Worm (Caenorhabditis elegans): Measurements from ENCODE around the gene R74.8.

The R74.8 gene

ce11 chrIII:4244285-4244684 is 38.2 kb downstream of the R74.8 start, which contains the start of gene zhit-2:
Gene zhit-2 (minus strand): TSS chrIII:4244385.
- TF ChIP-seq gei-8 (GFP tag; optimal IDR thresholded peaks at IDR 0.05) = no peak
- no peak for TF ChIP-seq ztf-7 (tag; optimal IDR thresholded peaks at IDR 0.05)
- TF ChIP-seq ceh-28 (tag; optimal IDR thresholded peaks at IDR 0.05) = no peak
- no peak for TF ChIP-seq zfp-3 (GFP tag; conservative IDR thresholded peaks at IDR 0.05)
- no peak for TF ChIP-seq pqm-1 (tag; optimal IDR thresholded peaks at IDR 0.05)
- TF ChIP-seq fkh-10 (GFP tag; optimal IDR thresholded peaks at IDR 0.05) = no peak
- TF ChIP-seq spr-3 (GFP tag; optimal IDR thresholded peaks at IDR 0.05) = no peak
- TF ChIP-seq ZK337.2 (GFP tag; IDR thresholded peaks at IDR 0.05) = no peak
- no peak for TF ChIP-seq zfp-2 (tag; optimal IDR thresholded peaks at IDR 0.05)
- no peak for TF ChIP-seq lsy-2 (tag; optimal IDR thresholded peaks at IDR 0.05)
- TF ChIP-seq nhr-41 (GFP tag; IDR thresholded peaks at IDR 0.05) = no peak
- TF ChIP-seq egl-27 (tag; optimal IDR thresholded peaks at IDR 0.05) = no peak
- no peak for TF ChIP-seq F44E2.7 (GFP tag; IDR thresholded peaks at IDR 0.05)

DNA sequence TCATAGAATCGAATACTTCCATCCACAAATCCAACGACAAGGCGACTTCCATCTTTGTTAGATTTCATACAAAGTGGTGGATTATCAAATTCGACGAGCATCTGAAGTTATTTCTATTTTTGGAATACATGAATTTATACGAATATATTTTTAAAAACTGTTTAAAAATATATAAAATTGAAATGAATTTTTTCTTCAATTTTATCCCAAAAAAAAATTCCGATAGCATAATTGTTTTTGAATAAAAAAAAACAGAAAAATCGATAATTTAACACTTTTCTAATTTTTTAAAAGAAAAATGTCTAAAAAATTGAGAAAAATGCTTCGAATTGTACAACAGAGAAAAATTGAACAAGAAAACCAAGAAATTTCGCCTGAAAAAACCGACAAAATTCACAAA is 41.5 kb downstream of the R74.8 start, which contains the start of gene Y44F5A.1:
Gene Y44F5A.1, minus strand, starts transcription at position 101 of the 400 bp plus-strand sequence.
- TF ChIP-seq ZK337.2 (GFP tag; IDR thresholded peaks at IDR 0.05) (no peak), F49E8.2 (tag; optimal IDR thresholded peaks at IDR 0.05; ENCODE audit: borderline replicate concordance) (no peak), unc-62 (GFP tag; optimal IDR thresholded peaks at IDR 0.05 in 1 of 2) (no peak), unc-62 (tag; optimal IDR thresholded peaks at IDR 0.05) (no peak), dpl-1 (GFP tag; optimal IDR thresholded peaks at IDR 0.05) (no peak), ceh-32 (tag; optimal IDR thresholded peaks at IDR 0.05; ENCODE audit: poor library complexity) (no peak), ztf-11 (tag; optimal IDR thresholded peaks at IDR 0.05) (no peak), zag-1 (tag; optimal IDR thresholded peaks at IDR 0.05) (no peak), lin-29 (GFP tag; IDR thresholded peaks at IDR 0.05) (no peak), nhr-42 (GFP tag; IDR thresholded peaks at IDR 0.05) (no peak), nhr-111 (GFP tag; optimal IDR thresholded peaks at IDR 0.05) (no peak), R02D3.7 (tag; optimal IDR thresholded peaks at IDR 0.05) (no peak), hmg-1.1 (GFP tag; IDR thresholded peaks at IDR 0.05) (no peak), ceh-62 (tag; optimal IDR thresholded peaks at IDR 0.05) (no peak), hif-1 (tag; optimal IDR thresholded peaks at IDR 0.05) (no peak), snpc-4 (tag; optimal IDR thresholded peaks at IDR 0.05) (no peak)
